Fruit fly (Drosophila melanogaster) whole organism, wandering third instar larva: ENCODE measurements around the gene CG11899.
A peak's percentile ranks its signal among the peaks of the same experiment; 100 is the strongest.

Experiments
- Abd-B ChIP-seq: fragments of >200 bp; optimal IDR thresholded peaks from 2 replicates; lab custom pipeline; 2017; ENCODE audit warnings: missing biosample characterization, missing genetic modification characterization
- CG32264 ChIP-seq: fragments of 200-800 bp; sonication (Bioruptor generic); optimal IDR thresholded peaks from 2 replicates; lab custom pipeline; 2016; ENCODE audit warnings: missing biosample characterization, missing genetic modification characterization
- CG9705 ChIP-seq: fragments of 200-800 bp; sonication (Bioruptor generic); optimal IDR thresholded peaks from 2 replicates; lab custom pipeline; 2018; ENCODE audit warnings: missing biosample characterization, mild to moderate bottlenecking, missing genetic modification characterization
- CrebA ChIP-seq: fragments of 200-800 bp; sonication (Bioruptor generic); optimal IDR thresholded peaks from 2 replicates; lab custom pipeline; 2016; ENCODE audit warnings: missing biosample characterization, mild to moderate bottlenecking, missing genetic modification characterization, borderline replicate concordance
- Dfd ChIP-seq: fragments of >200 bp; optimal IDR thresholded peaks from 2 replicates; lab custom pipeline; 2017; ENCODE audit warnings: missing biosample characterization, missing genetic modification characterization
- Dif ChIP-seq: fragments of 200-275, 200-300 bp; sonication (Bioruptor generic); optimal IDR thresholded peaks from 2 replicates; lab custom pipeline; 2018; ENCODE audit warnings: missing biosample characterization, missing genetic modification characterization; ENCODE audit not compliant: partially characterized antibody
- GATAd ChIP-seq: sonication (Bioruptor generic); optimal IDR thresholded peaks from 2 replicates; lab custom pipeline; 2016; ENCODE audit warnings: missing biosample characterization, missing genetic modification characterization
- HLH106 ChIP-seq: fragments of 200-800 bp; optimal IDR thresholded peaks from 3 replicates; lab custom pipeline; 2019; ENCODE audit warnings: missing biosample characterization, mild to moderate bottlenecking, missing genetic modification characterization, moderate library complexity
- Hnf4 ChIP-seq: fragments of 200-800 bp; sonication (Bioruptor generic); optimal IDR thresholded peaks from 2 replicates; lab custom pipeline; 2016; ENCODE audit warnings: missing biosample characterization, mild to moderate bottlenecking, missing genetic modification characterization
- Hr78 ChIP-seq: fragments of >200 bp; optimal IDR thresholded peaks from 2 replicates; lab custom pipeline; 2017; ENCODE audit warnings: missing biosample characterization, missing genetic modification characterization
- Hr83 ChIP-seq: fragments of 200-300 bp; sonication (Bioruptor generic); optimal IDR thresholded peaks from 2 replicates; lab custom pipeline; 2016; ENCODE audit warnings: missing biosample characterization, mild to moderate bottlenecking, missing genetic modification characterization, moderate library complexity; ENCODE audit not compliant: poor library complexity, severe bottlenecking
- Jra ChIP-seq: sonication (Bioruptor generic); optimal IDR thresholded peaks from 2 replicates; lab custom pipeline; 2016; ENCODE audit warnings: missing biosample characterization, missing genetic modification characterization
- Mio ChIP-seq: sonication (Bioruptor generic); optimal IDR thresholded peaks from 2 replicates; lab custom pipeline; 2016; ENCODE audit warnings: missing biosample characterization, missing genetic modification characterization
- Myc ChIP-seq: fragments of >200 bp; optimal IDR thresholded peaks from 2 replicates; lab custom pipeline; 2017
- N ChIP-seq: fragments of >200 bp; optimal IDR thresholded peaks from 2 replicates; lab custom pipeline; 2018; ENCODE audit warnings: missing biosample characterization, missing external identifiers, missing genetic modification characterization
- OdsH ChIP-seq: fragments of 200-800 bp; sonication (Bioruptor generic); optimal IDR thresholded peaks from 2 replicates; lab custom pipeline; 2016; ENCODE audit warnings: missing biosample characterization, mild to moderate bottlenecking, missing genetic modification characterization
- Rel ChIP-seq, 2 experiments: fragments of 200-800 bp; sonication (Bioruptor generic) in 1 of 2; optimal IDR thresholded peaks; 2 replicates in 1 of 2; 3 replicates in 1 of 2; lab custom pipeline; 2016 to 2019; ENCODE audit warnings: mild to moderate bottlenecking in 2 of 2, missing biosample characterization in 2 of 2, missing genetic modification characterization in 2 of 2, moderate library complexity in 1 of 2
- Sp1 ChIP-seq: fragments of 200-800 bp; sonication (Bioruptor generic); optimal IDR thresholded peaks from 3 replicates; lab custom pipeline; 2019; ENCODE audit warnings: missing biosample characterization, mild to moderate bottlenecking, missing genetic modification characterization, moderate library complexity
- Vsx2 ChIP-seq: fragments of 200-300, 225-300 bp; sonication (Bioruptor generic); optimal IDR thresholded peaks from 2 replicates; lab custom pipeline; 2018; ENCODE audit warnings: missing biosample characterization, missing genetic modification characterization; ENCODE audit not compliant: partially characterized antibody
- br ChIP-seq: fragments of 200-800 bp; sonication (Bioruptor generic); optimal IDR thresholded peaks from 2 replicates; lab custom pipeline; 2016; ENCODE audit warnings: missing biosample characterization, missing genetic modification characterization
- brk ChIP-seq: fragments of 200-800 bp; sonication (Bioruptor generic); optimal IDR thresholded peaks from 2 replicates; lab custom pipeline; 2016; ENCODE audit warnings: missing biosample characterization, mild to moderate bottlenecking, missing genetic modification characterization
- dl ChIP-seq, 2 experiments: fragments of 175-275, 200-275 bp in 1 of 2; fragments of 200-275 bp in 1 of 2; sonication (Bioruptor generic); optimal IDR thresholded peaks; lab custom pipeline; 2018; ENCODE audit warnings: mild to moderate bottlenecking in 2 of 2, missing biosample characterization in 2 of 2, missing genetic modification characterization in 2 of 2, moderate library complexity in 2 of 2; ENCODE audit not compliant: partially characterized antibody in 2 of 2, insufficient read depth in 1 of 2
- dmrt93B ChIP-seq: fragments of 200-800 bp; sonication (Bioruptor generic); optimal IDR thresholded peaks from 2 replicates; lab custom pipeline; 2018; ENCODE audit warnings: missing biosample characterization, mild to moderate bottlenecking, missing genetic modification characterization
- dsf ChIP-seq: sonication (Bioruptor generic); optimal IDR thresholded peaks from 2 replicates; lab custom pipeline; 2016; ENCODE audit warnings: missing biosample characterization, missing genetic modification characterization, borderline replicate concordance
- ey ChIP-seq: fragments of 200-800 bp; sonication (Bioruptor generic); optimal IDR thresholded peaks from 2 replicates; lab custom pipeline; 2016; ENCODE audit warnings: missing biosample characterization, missing genetic modification characterization
- foxo ChIP-seq, 2 experiments: fragments of 200-800 bp; sonication (Bioruptor generic); optimal IDR thresholded peaks; 2 replicates in 1 of 2; 3 replicates in 1 of 2; lab custom pipeline; 2016 to 2017; ENCODE audit warnings: missing biosample characterization in 2 of 2, missing genetic modification characterization in 2 of 2
- fru ChIP-seq: fragments of 200-800 bp; sonication (Bioruptor generic); optimal IDR thresholded peaks from 3 replicates; lab custom pipeline; 2016; ENCODE audit warnings: missing biosample characterization, mild to moderate bottlenecking, missing genetic modification characterization
- h ChIP-seq: fragments of 200-800 bp; sonication (Bioruptor generic); optimal IDR thresholded peaks from 3 replicates; lab custom pipeline; 2016; ENCODE audit warnings: missing biosample characterization, mild to moderate bottlenecking, missing genetic modification characterization
- jim ChIP-seq: fragments of 175-275, 200-325 bp; sonication (Bioruptor generic); optimal IDR thresholded peaks from 2 replicates; lab custom pipeline; 2016; ENCODE audit warnings: missing biosample characterization, mild to moderate bottlenecking, missing genetic modification characterization
- lola ChIP-seq: fragments of >200 bp; optimal IDR thresholded peaks from 2 replicates; lab custom pipeline; 2017; ENCODE audit warnings: missing biosample characterization, missing genetic modification characterization
- pan ChIP-seq: fragments of >200 bp; optimal IDR thresholded peaks from 2 replicates; lab custom pipeline; 2017
- psq ChIP-seq: fragments of 200-800 bp; sonication (Bioruptor generic); optimal IDR thresholded peaks from 3 replicates; lab custom pipeline; 2017; ENCODE audit warnings: missing biosample characterization, mild to moderate bottlenecking, missing genetic modification characterization, moderate library complexity
- rgr ChIP-seq: fragments of 200-800 bp; sonication (Bioruptor generic); optimal IDR thresholded peaks from 3 replicates; lab custom pipeline; 2016; ENCODE audit warnings: missing biosample characterization, mild to moderate bottlenecking, missing genetic modification characterization
- sage ChIP-seq: fragments of 200-800 bp; sonication (Bioruptor generic); optimal IDR thresholded peaks from 2 replicates; lab custom pipeline; 2016; ENCODE audit warnings: missing biosample characterization, mild to moderate bottlenecking, missing genetic modification characterization
- sv ChIP-seq: fragments of 200-800 bp; sonication (Bioruptor generic); optimal IDR thresholded peaks from 3 replicates; lab custom pipeline; 2016; ENCODE audit warnings: missing biosample characterization, missing genetic modification characterization
- tai ChIP-seq: sonication (Bioruptor generic); optimal IDR thresholded peaks from 2 replicates; lab custom pipeline; 2016; ENCODE audit warnings: missing biosample characterization, missing genetic modification characterization
- usp ChIP-seq: fragments of >200 bp; optimal IDR thresholded peaks from 2 replicates; lab custom pipeline; 2017; ENCODE audit warnings: missing biosample characterization, missing genetic modification characterization
- woc ChIP-seq: sonication (Bioruptor generic); optimal IDR thresholded peaks from 2 replicates; lab custom pipeline; 2016; ENCODE audit warnings: missing biosample characterization, mild to moderate bottlenecking, missing genetic modification characterization

CG11899 gene

DNA sequence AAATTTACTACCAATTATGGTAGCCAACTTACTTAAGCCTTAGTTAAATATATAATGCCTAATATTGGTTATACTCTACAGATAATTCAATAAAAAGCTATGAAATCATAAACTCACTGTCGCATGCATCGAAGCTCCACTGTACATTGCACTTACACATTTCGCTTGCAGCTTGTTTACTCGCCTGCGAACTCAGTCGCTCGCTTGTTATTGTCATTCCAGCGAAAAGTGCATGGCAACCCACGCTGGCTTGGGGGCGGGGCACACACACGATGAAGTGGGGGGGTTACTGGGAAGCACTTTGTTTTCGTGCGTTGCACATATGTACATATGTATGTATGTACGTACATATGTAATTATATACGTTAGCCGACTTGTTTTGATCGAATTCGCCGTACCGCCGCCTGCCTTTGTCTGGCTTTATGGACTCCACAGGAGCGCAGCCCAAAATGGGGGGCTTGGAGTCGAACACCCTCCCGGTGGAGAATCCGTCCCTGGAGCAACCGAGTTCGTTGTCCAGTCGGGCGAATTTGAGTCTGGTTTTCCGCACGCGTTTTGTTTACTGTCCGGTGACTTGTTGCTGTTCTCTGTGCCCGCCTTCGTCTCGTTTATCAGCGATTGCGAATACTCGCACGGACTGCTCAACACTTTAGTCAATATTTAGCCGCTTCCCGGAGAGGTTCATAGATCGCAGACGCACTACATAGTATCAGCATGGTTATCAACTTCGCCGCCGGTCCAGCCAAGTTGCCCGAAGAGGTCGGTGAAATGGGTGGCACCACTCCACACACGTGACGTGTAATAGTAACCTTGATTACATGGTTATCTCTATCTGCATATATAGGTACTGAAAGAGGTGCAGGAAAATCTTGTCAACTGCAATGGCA lies at the start of gene CG11899:
Gene CG11899 (plus strand): TSS at position 648 of the 887 bp plus-strand sequence.
- peak; percentile 82 for TF ChIP-seq CG32264 (GFP tag; lab: Kevin White, UChicago)
- peak; percentile 94 for TF ChIP-seq br (GFP tag; lab: Kevin White, UChicago)
- TF ChIP-seq Myc (lab: Kevin White, UChicago) = no peak
- peak; percentile 94 for TF ChIP-seq Hr83 (GFP tag; lab: Kevin White, UChicago)
- TF ChIP-seq dl (GFP tag; optimal IDR thresholded peaks at IDR 0.05; lab: Kevin White, UChicago; ENCODE audit: insufficient read depth in 1 of 2, partially characterized antibody in 2 of 2) = peak; percentile 15 to 47
- TF ChIP-seq woc = peak; percentile 97
- TF ChIP-seq Hnf4 (GFP tag; lab: Kevin White, UChicago) = peak; percentile 92
- TF ChIP-seq lola = no peak
- peak; percentile 89 for TF ChIP-seq Jra (GFP tag; lab: Kevin White, UChicago)
- TF ChIP-seq usp = no peak
- TF ChIP-seq brk (GFP tag; lab: Kevin White, UChicago) = no peak
- peak; percentile 69 for TF ChIP-seq Sp1 (GFP tag; lab: Kevin White, UChicago)
- TF ChIP-seq ey (GFP tag; lab: Kevin White, UChicago) = peak; percentile 87
- no peak for TF ChIP-seq sv
- TF ChIP-seq Dfd = no peak
- TF ChIP-seq OdsH (GFP tag; lab: Kevin White, UChicago) = peak; percentile 86
- peak; percentile 90 for TF ChIP-seq sage
- TF ChIP-seq CG9705 (GFP tag; lab: Kevin White, UChicago) = peak; percentile 78
- TF ChIP-seq dsf = no peak
- peak; percentile 98 for TF ChIP-seq h (GFP tag; lab: Kevin White, UChicago)
- peak; percentile 85 for TF ChIP-seq Rel (GFP tag; optimal IDR thresholded peaks at IDR 0.05; lab: Kevin White, UChicago)
- TF ChIP-seq Rel (tag; optimal IDR thresholded peaks at IDR 0.05; lab: Kevin White, UChicago) = peak; percentile 86
- TF ChIP-seq pan (lab: Kevin White, UChicago) = no peak
- TF ChIP-seq dmrt93B (GFP tag; lab: Kevin White, UChicago) = peak; percentile 61
- peak; percentile 82 for TF ChIP-seq rgr (GFP tag; lab: Kevin White, UChicago)
- peak; percentile 96 for TF ChIP-seq psq (GFP tag; lab: Kevin White, UChicago)
- no peak for TF ChIP-seq Abd-B (GFP tag; lab: Kevin White, UChicago)
- no peak for TF ChIP-seq CrebA (GFP tag; lab: Kevin White, UChicago)
- TF ChIP-seq HLH106 = peak; percentile 82
- TF ChIP-seq tai (GFP tag; lab: Kevin White, UChicago) = peak; percentile 93
- TF ChIP-seq Vsx2 (GFP tag; lab: Kevin White, UChicago) = peak; percentile 94
- TF ChIP-seq fru (GFP tag; lab: Kevin White, UChicago) = peak; percentile 91
- peak; percentile 31 to 97 for TF ChIP-seq foxo (GFP tag; optimal IDR thresholded peaks at IDR 0.05; lab: Kevin White, UChicago)
- peak; percentile 43 for TF ChIP-seq GATAd (GFP tag; lab: Kevin White, UChicago)
- TF ChIP-seq Hr78 = no peak
- no peak for TF ChIP-seq Mio (GFP tag; lab: Kevin White, UChicago)
- TF ChIP-seq N (GFP tag; lab: Kevin White, UChicago) = no peak
- peak; percentile 86 for TF ChIP-seq Dif (GFP tag; lab: Kevin White, UChicago)
- TF ChIP-seq jim (GFP tag; lab: Kevin White, UChicago) = peak; percentile 69

DNA sequence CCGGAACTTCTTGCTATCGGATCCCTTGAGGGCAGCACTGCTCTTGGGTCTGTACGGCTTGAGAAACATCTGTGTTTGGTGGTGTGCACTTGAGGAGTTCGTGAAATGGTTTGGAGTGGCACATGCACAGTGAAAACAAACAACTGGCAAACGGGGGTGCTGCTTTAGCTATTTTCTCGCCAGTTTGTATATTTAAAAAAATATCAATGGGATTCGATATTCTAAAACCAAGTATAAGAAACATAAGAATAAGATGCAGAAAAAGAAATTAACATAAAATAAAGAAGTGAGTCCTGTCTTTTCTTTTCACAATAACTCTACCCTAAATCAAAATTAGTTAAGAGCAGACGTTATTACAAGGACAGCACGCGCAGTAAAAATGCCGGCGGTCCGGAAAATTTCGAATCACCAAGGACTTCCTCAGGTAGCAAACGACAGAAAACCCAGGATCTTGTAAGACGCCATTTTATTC lies 48.6 kb upstream of the CG11899 start, which contains the start of gene eIF2D:
Gene eIF2D (minus strand): TSS at position 174 of the 472 bp plus-strand sequence.
- TF ChIP-seq psq (GFP tag; lab: Kevin White, UChicago) (peak; percentile 14), Sp1 (GFP tag; lab: Kevin White, UChicago) (peak; percentile 41), Dif (GFP tag; lab: Kevin White, UChicago) (no peak), sv (peak; percentile 5), Mio (GFP tag; lab: Kevin White, UChicago) (no peak), Rel (GFP tag; optimal IDR thresholded peaks at IDR 0.05; lab: Kevin White, UChicago) (no peak), Rel (tag; optimal IDR thresholded peaks at IDR 0.05; lab: Kevin White, UChicago) (peak; percentile 22), foxo (GFP tag; optimal IDR thresholded peaks at IDR 0.05; lab: Kevin White, UChicago) (peak in 1 of 2 experiments; percentile 65), rgr (GFP tag; lab: Kevin White, UChicago) (peak; percentile 64), Myc (lab: Kevin White, UChicago) (peak; percentile 78), Jra (GFP tag; lab: Kevin White, UChicago) (no peak), ey (GFP tag; lab: Kevin White, UChicago) (peak; percentile 57), OdsH (GFP tag; lab: Kevin White, UChicago) (peak; percentile 36), h (GFP tag; lab: Kevin White, UChicago) (peak; percentile 63), HLH106 (peak; percentile 69), dl (GFP tag; optimal IDR thresholded peaks at IDR 0.05; lab: Kevin White, UChicago; ENCODE audit: insufficient read depth in 1 of 2, partially characterized antibody in 2 of 2) (no peak), CG9705 (GFP tag; lab: Kevin White, UChicago) (peak; percentile 37)
